Fruit fly (Drosophila melanogaster) whole organism, wandering third instar larva: ENCODE results near the gene CG18585.

Source experiments
- CrebA ChIP-seq: fragments of 200-800 bp; sonication (Bioruptor generic); optimal IDR thresholded peaks from 2 replicates; lab custom pipeline; 2016; ENCODE audit warnings: missing biosample characterization, mild to moderate bottlenecking, missing genetic modification characterization, borderline replicate concordance
- OdsH ChIP-seq: fragments of 200-800 bp; sonication (Bioruptor generic); optimal IDR thresholded peaks from 2 replicates; lab custom pipeline; 2016; ENCODE audit warnings: missing biosample characterization, mild to moderate bottlenecking, missing genetic modification characterization
- Vsx2 ChIP-seq: fragments of 200-300, 225-300 bp; sonication (Bioruptor generic); optimal IDR thresholded peaks from 2 replicates; lab custom pipeline; 2018; ENCODE audit warnings: missing biosample characterization, missing genetic modification characterization; ENCODE audit not compliant: partially characterized antibody
- pan ChIP-seq: fragments of >200 bp; optimal IDR thresholded peaks from 2 replicates; lab custom pipeline; 2017
- usp ChIP-seq: fragments of >200 bp; optimal IDR thresholded peaks from 2 replicates; lab custom pipeline; 2017; ENCODE audit warnings: missing biosample characterization, missing genetic modification characterization

DNA sequence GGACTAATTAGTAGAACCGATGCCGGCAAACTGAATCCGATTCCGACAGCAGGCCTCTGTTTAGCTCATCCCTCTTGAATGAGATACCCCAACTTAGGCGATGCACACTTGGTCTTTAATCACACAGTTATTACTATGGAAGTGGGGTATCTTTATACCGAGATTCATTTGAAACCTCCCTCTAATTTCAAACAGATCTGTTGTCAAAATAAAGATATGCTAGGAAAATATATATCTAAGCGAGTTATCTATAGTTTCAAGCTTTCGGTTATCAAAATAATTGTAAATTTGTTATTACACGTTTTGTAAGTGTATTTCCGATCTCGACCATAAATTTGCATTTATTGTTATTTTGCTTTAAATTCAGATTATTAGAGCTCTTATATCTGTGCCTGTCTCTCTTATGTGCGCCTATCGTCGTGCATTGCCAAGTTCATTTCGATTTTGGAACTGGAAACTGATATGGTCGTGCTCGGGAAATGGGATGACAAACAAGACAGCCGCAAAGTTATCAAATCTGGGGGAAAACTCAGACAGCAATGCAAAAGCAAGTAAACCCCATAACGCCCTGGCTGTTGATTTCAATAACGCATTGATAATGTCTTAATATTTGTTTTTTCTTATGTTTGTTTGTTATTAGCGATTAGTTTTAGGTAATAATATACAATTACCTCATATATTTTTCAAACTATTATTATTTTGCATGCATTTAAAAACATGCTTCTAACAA is 35.6 kb upstream of the CG18585 start, which contains the start of gene CG13795:
- TF ChIP-seq pan (lab: Kevin White, UChicago) (no peak), CrebA (GFP tag; lab: Kevin White, UChicago) (no peak), OdsH (GFP tag; lab: Kevin White, UChicago) (no peak), usp (no peak), Vsx2 (GFP tag; lab: Kevin White, UChicago) (no peak)
